Worm (Caenorhabditis elegans) whole organism, early embryonic: Measurements from ENCODE around the gene C33B4.5.

Source experiments
- ama-1 ChIP-seq: fragments of 150-350 bp; optimal IDR thresholded peaks from 2 replicates; lab custom pipeline; 2014
- ceh-13 ChIP-seq: fragments of 200-800 bp; sonication (Bioruptor generic); optimal IDR thresholded peaks from 2 replicates; lab custom pipeline; 2018; ENCODE audit warnings: mild to moderate bottlenecking, missing genetic modification characterization, missing compliant biosample characterization
- ceh-36 ChIP-seq: sonication (generic microtip); optimal IDR thresholded peaks from 2 replicates; lab custom pipeline; 2016; ENCODE audit warnings: missing genetic modification characterization, inconsistent platforms, missing compliant biosample characterization
- ets-7 ChIP-seq: sonication (generic microtip); optimal IDR thresholded peaks from 2 replicates; lab custom pipeline; 2016; ENCODE audit warnings: missing genotype, missing genetic modification characterization, missing compliant biosample characterization
- flt-1 ChIP-seq: fragments of 200-800 bp; sonication (Bioruptor generic); IDR thresholded peaks from 2 replicates; pipeline ENCODE4 v1.3.6; 2022; ENCODE audit warnings: missing genetic modification characterization, missing compliant biosample characterization
- hmg-4 ChIP-seq: fragments of 200-800 bp; sonication (Bioruptor generic); optimal IDR thresholded peaks from 2 replicates; lab custom pipeline; 2018; ENCODE audit warnings: mild to moderate bottlenecking, missing genetic modification characterization, missing compliant biosample characterization
- hnd-1 ChIP-seq: sonication (generic microtip); optimal IDR thresholded peaks from 2 replicates; lab custom pipeline; 2016; ENCODE audit warnings: missing genetic modification characterization, missing compliant biosample characterization
- scrt-1 ChIP-seq: fragments of 200-800 bp; sonication (Bioruptor generic); IDR thresholded peaks from 2 replicates; pipeline ENCODE4 v1.3.6; 2022; ENCODE audit warnings: missing genetic modification characterization, missing compliant biosample characterization
- tbx-11 ChIP-seq: fragments of 200-800 bp; sonication (Bioruptor generic); IDR thresholded peaks from 2 replicates; pipeline ENCODE4 v1.3.6; 2022; ENCODE audit warnings: missing genetic modification characterization, missing compliant biosample characterization
- tra-4 ChIP-seq: sonication (generic microtip); optimal IDR thresholded peaks from 2 replicates; lab custom pipeline; 2017; ENCODE audit warnings: missing genetic modification characterization, missing compliant biosample characterization

DNA sequence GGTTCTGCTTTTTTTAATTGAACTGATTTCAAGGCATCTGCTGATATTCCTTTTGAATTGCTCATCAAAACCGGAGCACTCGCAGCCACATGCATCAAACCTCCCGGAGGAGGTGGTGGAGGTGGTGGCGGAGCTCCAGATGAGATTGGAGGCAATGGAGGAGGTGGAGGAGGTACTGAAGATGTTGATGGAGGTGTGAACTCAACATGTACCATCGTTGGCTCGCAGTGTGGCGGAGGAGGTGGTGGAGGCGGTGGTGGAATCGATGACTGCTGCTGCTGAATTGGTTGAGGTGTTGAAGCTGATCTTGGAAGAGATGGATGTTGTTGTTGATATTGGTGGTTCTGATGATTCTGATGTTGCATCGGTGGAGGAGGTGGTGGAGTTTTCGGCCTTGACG, 3.8 kb downstream of the C33B4.5 start:
- TF ChIP-seq ama-1 (lab: Kevin White, UChicago): no peak
- no peak for TF ChIP-seq scrt-1 (GFP tag; lab: Robert Waterston, UW)
- no peak for TF ChIP-seq flt-1
- TF ChIP-seq hmg-4 (GFP tag; lab: Kevin White, UChicago): no peak
- TF ChIP-seq ceh-36 (tag; lab: Kevin White, UChicago): no peak
- no peak for TF ChIP-seq ceh-13
- no peak for TF ChIP-seq tbx-11 (GFP tag; lab: Robert Waterston, UW)
- TF ChIP-seq hnd-1: no peak
- no peak for TF ChIP-seq tra-4 (tag; lab: Kevin White, UChicago)
- no peak for TF ChIP-seq ets-7 (tag; lab: Kevin White, UChicago)
